Fruit fly (Drosophila melanogaster): ENCODE results near the gene CG2082.

DNA sequence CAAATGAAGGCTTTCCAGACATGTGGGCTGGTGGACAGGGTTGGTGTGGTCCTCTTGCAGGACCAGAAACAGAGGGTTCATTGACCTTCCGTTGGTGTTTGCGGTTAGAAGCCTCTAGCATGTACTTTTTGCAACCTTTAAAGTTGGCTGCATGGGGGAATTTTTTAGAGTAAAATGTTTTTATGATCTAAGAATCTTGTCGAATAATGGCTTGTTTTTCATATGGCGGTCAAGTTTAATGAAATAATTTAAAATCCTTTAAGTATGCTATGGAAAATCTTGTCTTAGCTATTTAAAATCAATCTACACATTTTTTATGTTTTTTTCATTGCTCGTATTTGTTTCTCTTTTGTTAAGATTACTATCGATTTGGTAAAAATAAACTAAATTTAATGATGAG lies 48.9 kb upstream of the CG2082 start, which contains the start of gene glob3:
- TF ChIP-seq zen (tag; optimal IDR thresholded peaks at IDR 0.05) (no peak), Dll (GFP tag; IDR thresholded peaks at IDR 0.05; ENCODE audit: partially characterized antibody) (no peak), Rfx (GFP tag; IDR thresholded peaks at IDR 0.05) (no peak), CG7745 (tag; optimal IDR thresholded peaks at IDR 0.05) (no peak), ato (GFP tag; IDR thresholded peaks at IDR 0.05; ENCODE audit: partially characterized antibody) (no peak), CG10462 (GFP tag; optimal IDR thresholded peaks at IDR 0.05) (no peak), esg (GFP tag; conservative IDR thresholded peaks at IDR 0.05) (no peak), Oli (tag; optimal IDR thresholded peaks at IDR 0.05) (no peak), CG7928 (GFP tag; optimal IDR thresholded peaks at IDR 0.05) (no peak), Doc2 (GFP tag; IDR thresholded peaks at IDR 0.05) (no peak), hb (GFP tag; IDR thresholded peaks at IDR 0.05; ENCODE audit: partially characterized antibody) (no peak), Vsx1 (GFP tag; optimal IDR thresholded peaks at IDR 0.05) (no peak), Fer3 (tag; optimal IDR thresholded peaks at IDR 0.05) (no peak)

Data from whole organism, embryonic.